Worm (Caenorhabditis elegans) whole organism, midembryonic: ENCODE data around the gene itr-1.

ENCODE experiments used
- T22C8.4 ChIP-seq: fragments of 200-800 bp; sonication (Bioruptor generic); IDR thresholded peaks from 2 replicates; pipeline ENCODE4 v1.3.6; 2022; ENCODE audit warnings: missing genetic modification characterization, missing compliant biosample characterization
- tab-1 ChIP-seq: fragments of 200-800 bp; sonication (Bioruptor generic); IDR thresholded peaks from 2 replicates; pipeline ENCODE4 v1.3.6; 2022; ENCODE audit warnings: missing genetic modification characterization, missing compliant biosample characterization
- ztf-29 ChIP-seq: fragments of 200-800 bp; sonication (Bioruptor generic); IDR thresholded peaks from 2 replicates; pipeline ENCODE4 v1.3.6; 2022; ENCODE audit warnings: missing genetic modification reagents, missing genetic modification characterization, missing compliant biosample characterization

- no peak for TF ChIP-seq ztf-29 (GFP tag; lab: Robert Waterston, UW)
- no peak for TF ChIP-seq tab-1
- no peak for TF ChIP-seq T22C8.4 (GFP tag; lab: Robert Waterston, UW)
These were observed 42.4 kb upstream of the itr-1 start, which contains the start of gene F45E4.6 for ce11 chrIV:7632535-7632934.
